Worm (Caenorhabditis elegans): Measurements from ENCODE around the gene str-5.
"Not testable (repeated sequence)": the region's sequence is repeated elsewhere in the genome, so short reads cannot be mapped to it uniquely, and the experiment has no call there.

Gene str-5

DNA sequence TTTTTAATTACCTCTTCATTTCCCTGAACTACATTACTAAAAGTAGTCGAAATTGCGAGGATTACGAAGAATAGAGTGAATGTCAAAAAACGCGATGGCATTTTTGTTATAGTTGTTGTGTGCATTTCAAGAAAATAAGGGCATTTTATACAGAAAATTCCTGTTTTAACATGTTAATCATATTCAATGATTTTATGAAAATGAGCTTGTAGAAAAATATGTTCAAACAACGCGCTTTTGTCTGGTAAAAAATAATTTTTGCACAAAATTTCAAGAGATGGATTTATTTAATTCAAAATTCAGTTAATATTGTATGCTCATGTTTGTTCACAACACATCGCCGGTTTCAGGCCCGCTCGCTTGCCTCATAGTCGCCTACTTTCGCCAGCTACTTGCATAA, 45.1 kb downstream of the str-5 start, which contains the start of gene T26E4.10:
TSS of gene T26E4.10 (minus strand) at position 101 of the 400 bp plus-strand sequence.
- TF ChIP-seq K02D7.2 (tag; optimal IDR thresholded peaks at IDR 0.05) (no peak), sox-4 (tag; optimal IDR thresholded peaks at IDR 0.05) (no peak), elt-4 (tag; optimal IDR thresholded peaks at IDR 0.05) (no peak), Y22D7AL.16 (tag; optimal IDR thresholded peaks at IDR 0.05) (no peak), che-1 (tag; optimal IDR thresholded peaks at IDR 0.05) (no peak)

DNA sequence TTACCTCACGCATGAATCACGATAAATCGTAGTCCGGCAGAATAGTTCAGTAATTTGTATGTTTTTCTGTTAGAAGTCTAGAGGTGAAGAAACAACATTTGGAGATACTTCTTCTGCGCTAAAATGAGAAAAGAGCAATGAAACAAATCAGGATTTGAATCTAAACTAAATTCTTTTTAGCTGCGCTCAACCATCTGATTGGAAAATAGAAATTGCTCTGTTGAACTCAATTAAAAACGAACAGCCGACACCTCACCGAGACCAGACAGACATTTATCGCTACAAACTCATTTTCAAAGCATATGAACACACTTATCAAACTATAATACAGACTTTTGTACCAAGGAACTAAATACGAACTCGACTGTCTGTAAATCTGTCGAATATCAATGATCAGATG, 49.6 kb downstream of the str-5 start, which contains the start of gene T26E4.9:
TSS of gene T26E4.9 (minus strand) at position 101 of the 400 bp plus-strand sequence.
- not testable (repeated sequence) for TF ChIP-seq Y22D7AL.16 (tag; optimal IDR thresholded peaks at IDR 0.05); T23F11.4 (GFP tag; optimal IDR thresholded peaks at IDR 0.05); ceh-14 (tag; optimal IDR thresholded peaks at IDR 0.05)

ce11 chrV:15803079-15803478, 50.0 kb downstream of the str-5 start, which contains the start of gene srd-27:
srd-27 (plus strand) TSS chrV:15803379.
- TF ChIP-seq ets-4 (tag; optimal IDR thresholded peaks at IDR 0.05); Y22D7AL.16 (tag; optimal IDR thresholded peaks at IDR 0.05); sox-2 (GFP tag; IDR thresholded peaks at IDR 0.05): not testable (repeated sequence)

DNA sequence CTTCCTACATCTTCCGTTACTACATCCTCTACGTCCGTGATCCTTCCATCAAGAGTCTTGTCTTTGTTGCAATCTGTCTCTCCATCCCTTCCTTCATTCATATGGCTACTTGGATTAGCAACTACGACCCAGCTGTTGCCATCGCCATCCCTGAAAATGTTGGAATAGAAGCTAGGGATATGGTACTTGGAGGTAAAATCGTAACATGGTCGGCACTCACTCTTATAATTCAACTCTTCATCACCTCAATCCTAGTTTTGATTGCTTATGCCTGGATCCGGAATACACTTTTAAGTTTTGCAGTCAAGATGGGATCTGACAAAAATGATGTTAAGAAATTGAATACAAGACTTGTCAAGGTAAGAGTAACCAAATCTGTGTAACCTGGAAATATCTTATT, 50.7 kb downstream of the str-5 start, which contains the start of gene T26E4.18:
TSS of gene T26E4.18 (minus strand) at position 101 of the 400 bp plus-strand sequence.
- not testable (repeated sequence) for TF ChIP-seq unc-42, unc-86, ets-4 (tag; optimal IDR thresholded peaks at IDR 0.05)
